Fruit fly (Drosophila melanogaster): ENCODE results near the gene Wdr81.

Wdr81 gene

dm6 chr2L:12045941-12046855, 25.4 kb upstream of the Wdr81 start, which contains the start of gene CG6770 (continued):
- TF ChIP-seq CG7963 (GFP tag; IDR thresholded peaks at IDR 0.05; ENCODE audit: partially characterized antibody): peak; percentile 35; the same call in 1 of the 3 replicates
- peak; percentile 67; the same call in 2 of the 3 replicates for TF ChIP-seq ase (GFP tag; IDR thresholded peaks at IDR 0.05)
- peak; percentile 22; the same call in 1 of the 2 replicates for TF ChIP-seq crol (GFP tag; IDR thresholded peaks at IDR 0.05)
- TF ChIP-seq hb (GFP tag; IDR thresholded peaks at IDR 0.05; ENCODE audit: partially characterized antibody): no peak
- peak; percentile 74; the same call in 1 of the 2 replicates for TF ChIP-seq E2f2 (GFP tag; IDR thresholded peaks at IDR 0.05)
- no peak for TF ChIP-seq mirr (GFP tag; optimal IDR thresholded peaks at IDR 0.05)
- peak; percentile 21 for TF ChIP-seq CG9876 (GFP tag; optimal IDR thresholded peaks at IDR 0.05)
- peak; percentile 90 for TF ChIP-seq CG17328 (GFP tag; IDR thresholded peaks at IDR 0.05)
- TF ChIP-seq CG16863 (GFP tag; optimal IDR thresholded peaks at IDR 0.05): no peak
- TF ChIP-seq bowl (GFP tag; IDR thresholded peaks at IDR 0.05): peak; percentile 86; the same call in 1 of the 2 replicates
- TF ChIP-seq CG2199 (GFP tag; IDR thresholded peaks at IDR 0.05): no peak
- peak; percentile 39 for TF ChIP-seq HLH54F (GFP tag; optimal IDR thresholded peaks at IDR 0.05)
- TF ChIP-seq ftz-f1 (GFP tag; optimal IDR thresholded peaks at IDR 0.05): peak; percentile 12
- TF ChIP-seq cas (GFP tag; IDR thresholded peaks at IDR 0.05): peak; percentile 60
- TF ChIP-seq nau (GFP tag; optimal IDR thresholded peaks at IDR 0.05): peak; percentile 64
- no peak for TF ChIP-seq en (GFP tag; optimal IDR thresholded peaks at IDR 0.05)
- peak; percentile 25 for TF ChIP-seq CG31365 (tag; optimal IDR thresholded peaks at IDR 0.05)
- TF ChIP-seq Stat92E (GFP tag; optimal IDR thresholded peaks at IDR 0.05): no peak
- TF ChIP-seq run (tag; optimal IDR thresholded peaks at IDR 0.05): peak; percentile 72
- TF ChIP-seq CG7745 (tag; optimal IDR thresholded peaks at IDR 0.05): no peak
- peak; percentile 53 for TF ChIP-seq sens-2 (GFP tag; IDR thresholded peaks at IDR 0.05)
- TF ChIP-seq CG6813 (GFP tag; optimal IDR thresholded peaks at IDR 0.05): peak; percentile 88
- no peak for TF ChIP-seq sc (optimal IDR thresholded peaks at IDR 0.05)
- peak; percentile 44 for TF ChIP-seq sc (GFP tag; optimal IDR thresholded peaks at IDR 0.05)
- peak; percentile 41 to 74 for TF ChIP-seq Trl (optimal IDR thresholded peaks at IDR 0.05)
- peak; percentile 43 for TF ChIP-seq Trl (GFP tag; optimal IDR thresholded peaks at IDR 0.05)
- TF ChIP-seq CG16815 (GFP tag; optimal IDR thresholded peaks at IDR 0.05): peak; percentile 2
- peak; percentile 76 for TF ChIP-seq Sry-β (GFP tag; optimal IDR thresholded peaks at IDR 0.05)
- peak in 1 of 2 experiments; percentile 51 for TF ChIP-seq insv (GFP tag; optimal IDR thresholded peaks at IDR 0.05)
- TF ChIP-seq CG10209 (GFP tag; optimal IDR thresholded peaks at IDR 0.05): peak; percentile 73
- TF ChIP-seq CG14441 (GFP tag; IDR thresholded peaks at IDR 0.05): peak; percentile 80
- peak; percentile 95 for TF ChIP-seq lab (GFP tag; optimal IDR thresholded peaks at IDR 0.05)
- TF ChIP-seq zen (tag; optimal IDR thresholded peaks at IDR 0.05): peak; percentile 27
- peak; percentile 43 for TF ChIP-seq Ssrp (tag; optimal IDR thresholded peaks at IDR 0.05)
- TF ChIP-seq Aef1 (GFP tag; IDR thresholded peaks at IDR 0.05): peak; percentile 74
- TF ChIP-seq CG12659 (GFP tag; optimal IDR thresholded peaks at IDR 0.05): peak; percentile 89
- TF ChIP-seq stc (GFP tag; IDR thresholded peaks at IDR 0.05): peak; percentile 89
- TF ChIP-seq gsb (GFP tag; IDR thresholded peaks at IDR 0.05): peak; percentile 79
- peak; percentile 43 for TF ChIP-seq Chrac-16 (GFP tag; optimal IDR thresholded peaks at IDR 0.05)
- TF ChIP-seq chinmo (GFP tag; IDR thresholded peaks at IDR 0.05; ENCODE audit: partially characterized antibody): 0 out of 4 replicates have a peak, but pooled peaks have one; percentile 66
- peak; percentile 81 for TF ChIP-seq HHEX (GFP tag; optimal IDR thresholded peaks at IDR 0.05)
- TF ChIP-seq CG10565 (GFP tag; optimal IDR thresholded peaks at IDR 0.05): no peak
- TF ChIP-seq crc (GFP tag; optimal IDR thresholded peaks at IDR 0.05): peak; percentile 8
- no peak for TF ChIP-seq Neu2 (GFP tag; optimal IDR thresholded peaks at IDR 0.05; ENCODE audit: borderline replicate concordance)
- no peak for TF ChIP-seq pb (GFP tag; optimal IDR thresholded peaks at IDR 0.05)
- TF ChIP-seq CG8359 (GFP tag; optimal IDR thresholded peaks at IDR 0.05; ENCODE audit: borderline replicate concordance): peak; percentile 29
- TF ChIP-seq CG14965 (GFP tag; optimal IDR thresholded peaks at IDR 0.05; ENCODE audit: borderline replicate concordance): no peak
- TF ChIP-seq ap (GFP tag; IDR thresholded peaks at IDR 0.05): peak; percentile 78
